Fruit fly (Drosophila melanogaster) whole organism, embryonic: ENCODE measurements around the gene RhoGDI.

Source experiments
- Asciz ChIP-seq: fragments of 200-800 bp; sonication (Bioruptor generic); optimal IDR thresholded peaks from 2 replicates; lab custom pipeline; 2017; ENCODE audit warnings: missing biosample characterization, mild to moderate bottlenecking, missing genetic modification characterization, missing genetic modification reagents
- CG10543 ChIP-seq: fragments of 200-800 bp; sonication (Bioruptor generic); optimal IDR thresholded peaks from 3 replicates; lab custom pipeline; 2017; ENCODE audit warnings: missing biosample characterization, mild to moderate bottlenecking, missing genetic modification characterization, moderate library complexity
- CG12236 ChIP-seq: fragments of 200-800 bp; sonication (Bioruptor generic); optimal IDR thresholded peaks from 2 replicates; lab custom pipeline; 2016; ENCODE audit warnings: missing biosample characterization, missing genetic modification characterization
- CG12769 ChIP-seq: fragments of 200-800 bp; sonication (Bioruptor generic); optimal IDR thresholded peaks from 2 replicates; lab custom pipeline; 2019; ENCODE audit warnings: missing biosample characterization, mild to moderate bottlenecking, missing genetic modification characterization, moderate library complexity
- CG13424 ChIP-seq: fragments of 200-800 bp; sonication (Bioruptor generic); optimal IDR thresholded peaks from 2 replicates; lab custom pipeline; 2019; ENCODE audit warnings: missing biosample characterization, mild to moderate bottlenecking, missing genetic modification characterization, moderate library complexity
- CG14667 ChIP-seq: fragments of 200-800 bp; sonication (Bioruptor generic); IDR thresholded peaks from 2 replicates; pipeline ENCODE4 v1.3.6; 2022; ENCODE audit warnings: missing biosample characterization, missing genetic modification characterization
- CG14860 ChIP-seq: fragments of 200-800 bp; sonication (Bioruptor generic); IDR thresholded peaks from 3 replicates; pipeline ENCODE4 v1.3.6; 2022; ENCODE audit warnings: missing biosample characterization, missing genetic modification characterization; ENCODE audit not compliant: partially characterized antibody
- CG15011 ChIP-seq: fragments of 200-800 bp; sonication (Bioruptor generic); optimal IDR thresholded peaks from 3 replicates; lab custom pipeline; 2018; ENCODE audit warnings: missing biosample characterization, mild to moderate bottlenecking, missing genetic modification characterization
- CG17385 ChIP-seq: fragments of 200-800 bp; sonication (Bioruptor generic); optimal IDR thresholded peaks from 3 replicates; lab custom pipeline; 2018; ENCODE audit warnings: missing biosample characterization, mild to moderate bottlenecking, missing genetic modification characterization
- CG18011 ChIP-seq: fragments of 200-800 bp; sonication (Bioruptor generic); optimal IDR thresholded peaks from 2 replicates; lab custom pipeline; 2017; ENCODE audit warnings: missing biosample characterization, missing genetic modification characterization, mild to moderate bottlenecking, moderate library complexity, missing genotype
- CG2129 ChIP-seq: fragments of 200-800 bp; sonication (Bioruptor generic); IDR thresholded peaks from 2 replicates; pipeline ENCODE4 v1.3.6; 2022; ENCODE audit warnings: missing biosample characterization, missing genetic modification characterization; ENCODE audit not compliant: partially characterized antibody
- CG3838 ChIP-seq: fragments of 200-800 bp; sonication (Bioruptor generic); optimal IDR thresholded peaks from 3 replicates; lab custom pipeline; 2016; ENCODE audit warnings: missing biosample characterization, missing genetic modification characterization
- CG3847 ChIP-seq: fragments of 200-800 bp; sonication (Bioruptor generic); IDR thresholded peaks from 2 replicates; pipeline ENCODE4 v1.3.6; 2022; ENCODE audit warnings: missing biosample characterization, missing genetic modification characterization
- CG4328 ChIP-seq: fragments of 200-800 bp; sonication (Bioruptor generic); optimal IDR thresholded peaks from 3 replicates; lab custom pipeline; 2017; ENCODE audit warnings: missing biosample characterization, missing genetic modification reagents, missing genetic modification characterization
- CG4424 ChIP-seq: fragments of 200-800 bp; sonication (Bioruptor generic); optimal IDR thresholded peaks from 3 replicates; lab custom pipeline; 2016; ENCODE audit warnings: missing biosample characterization, missing genetic modification characterization
- CG4820 ChIP-seq: fragments of 200-800 bp; sonication (Bioruptor generic); optimal IDR thresholded peaks from 3 replicates; lab custom pipeline; 2016; ENCODE audit warnings: missing biosample characterization, missing genetic modification characterization
- CG7372 ChIP-seq: fragments of 200-800 bp; sonication (Bioruptor generic); IDR thresholded peaks from 2 replicates; pipeline ENCODE4 v1.3.6; 2022; ENCODE audit warnings: missing biosample characterization, missing genetic modification characterization
- CG9437 ChIP-seq: fragments of 200-800 bp; sonication (Bioruptor generic); optimal IDR thresholded peaks from 2 replicates; lab custom pipeline; 2018; ENCODE audit warnings: missing biosample characterization, mild to moderate bottlenecking, missing genetic modification characterization
- Chrac-16 ChIP-seq: fragments of 200-800 bp; sonication (Bioruptor generic); optimal IDR thresholded peaks from 3 replicates; lab custom pipeline; 2016; ENCODE audit warnings: missing biosample characterization, missing genetic modification characterization
- Ets97D ChIP-seq: fragments of 200-800 bp; sonication (Bioruptor generic); optimal IDR thresholded peaks from 3 replicates; lab custom pipeline; 2016; ENCODE audit warnings: missing biosample characterization, missing genetic modification characterization
- Fer2 ChIP-seq: fragments of 200-800 bp; sonication (Bioruptor generic); optimal IDR thresholded peaks from 2 replicates; lab custom pipeline; 2018; ENCODE audit warnings: missing biosample characterization, mild to moderate bottlenecking, missing genetic modification characterization, moderate library complexity
- Hr39 ChIP-seq: fragments of >200 bp; optimal IDR thresholded peaks from 2 replicates; lab custom pipeline; 2017
- Lhr ChIP-seq: fragments of 200-800 bp; sonication (Bioruptor generic); optimal IDR thresholded peaks from 3 replicates; lab custom pipeline; 2017; ENCODE audit warnings: mild to moderate bottlenecking, missing biosample characterization, missing genetic modification reagents, missing genetic modification characterization
- Lpt ChIP-seq: fragments of >200 bp; optimal IDR thresholded peaks from 2 replicates; lab custom pipeline; 2018; ENCODE audit warnings: missing biosample characterization, missing genetic modification characterization
- Opbp ChIP-seq: fragments of 200-800 bp; sonication (Bioruptor generic); IDR thresholded peaks from 3 replicates; pipeline ENCODE4 v1.3.6; 2022; ENCODE audit warnings: missing biosample characterization, missing genetic modification characterization; ENCODE audit not compliant: partially characterized antibody
- Scr ChIP-seq: fragments of 200-800 bp; sonication (Bioruptor generic); IDR thresholded peaks from 2 replicates; pipeline ENCODE4 v1.3.6; 2022; ENCODE audit warnings: missing biosample characterization, missing genetic modification characterization; ENCODE audit not compliant: partially characterized antibody
- Sox100B ChIP-seq: fragments of 200-800 bp; sonication (Bioruptor generic); optimal IDR thresholded peaks from 3 replicates; lab custom pipeline; 2018; ENCODE audit warnings: missing biosample characterization, mild to moderate bottlenecking, missing genetic modification characterization
- Taf1 ChIP-seq: fragments of 200-800 bp; sonication (Bioruptor generic); IDR thresholded peaks from 2 replicates; pipeline ENCODE4 v1.3.6; 2022; ENCODE audit warnings: missing biosample characterization, missing genetic modification characterization
- Trl ChIP-seq, 3 experiments: fragments of >200 bp in 2 of 3; fragments of 200-800 bp in 1 of 3; sonication (Bioruptor generic) in 1 of 3; optimal IDR thresholded peaks; 2 replicates in 1 of 3; 3 replicates in 2 of 3; lab custom pipeline; 2016 to 2017; ENCODE audit warnings: missing biosample characterization in 1 of 3, missing genetic modification characterization in 1 of 3
- Vsx1 ChIP-seq: fragments of 200-800 bp; sonication (Bioruptor generic); optimal IDR thresholded peaks from 2 replicates; lab custom pipeline; 2017; ENCODE audit warnings: missing biosample characterization, mild to moderate bottlenecking, missing genetic modification characterization, missing genetic modification reagents
- abd-A ChIP-seq: fragments of 200-800 bp; sonication (Bioruptor generic); optimal IDR thresholded peaks from 3 replicates; lab custom pipeline; 2019; ENCODE audit warnings: missing biosample characterization, mild to moderate bottlenecking, missing genetic modification characterization, moderate library complexity
- ac ChIP-seq: fragments of 200-800 bp; sonication (Bioruptor generic); optimal IDR thresholded peaks from 3 replicates; lab custom pipeline; 2017; ENCODE audit warnings: missing biosample characterization, mild to moderate bottlenecking, missing genetic modification characterization
- bbx ChIP-seq: fragments of 200-800 bp; sonication (Bioruptor generic); IDR thresholded peaks from 2 replicates; pipeline ENCODE4 v1.3.6; 2022; ENCODE audit warnings: missing biosample characterization, missing genetic modification characterization; ENCODE audit not compliant: partially characterized antibody
- bsh ChIP-seq, 2 experiments: fragments of 200-800 bp; sonication (Bioruptor generic); optimal IDR thresholded peaks; 2 replicates each; lab custom pipeline; 2017 to 2018; ENCODE audit warnings: mild to moderate bottlenecking in 2 of 2, missing biosample characterization in 2 of 2, missing genetic modification characterization in 2 of 2, moderate library complexity in 1 of 2
- cas ChIP-seq: fragments of 200-800 bp; sonication (Bioruptor generic); IDR thresholded peaks from 2 replicates; pipeline ENCODE4 v1.3.6; 2022; ENCODE audit warnings: missing biosample characterization, missing genetic modification characterization
- chif ChIP-seq, 2 experiments: fragments of 200-800 bp; sonication (Bioruptor generic); optimal IDR thresholded peaks; 3 replicates each; lab custom pipeline; 2016; ENCODE audit warnings: missing biosample characterization in 2 of 2, missing genetic modification characterization in 2 of 2
- cwo ChIP-seq: fragments of 200-800 bp; sonication (Bioruptor generic); optimal IDR thresholded peaks from 3 replicates; lab custom pipeline; 2017; ENCODE audit warnings: missing biosample characterization, missing genetic modification characterization, mild to moderate bottlenecking, moderate library complexity, missing genetic modification reagents
- emc ChIP-seq: fragments of 200-800 bp; sonication (Bioruptor generic); optimal IDR thresholded peaks from 2 replicates; lab custom pipeline; 2016; ENCODE audit warnings: missing biosample characterization, missing genetic modification characterization
- eve ChIP-seq, 2 experiments: fragments of >200 bp; optimal IDR thresholded peaks; 2 replicates each; lab custom pipeline; 2017; ENCODE audit warnings: missing biosample characterization in 2 of 2, missing genetic modification characterization in 2 of 2
- insv ChIP-seq, 2 experiments: fragments of 200-800 bp; sonication (Bioruptor generic); optimal IDR thresholded peaks; 3 replicates each; lab custom pipeline; 2016 to 2018; ENCODE audit warnings: missing biosample characterization in 2 of 2, missing genetic modification characterization in 2 of 2
- kni ChIP-seq: fragments of 200-800 bp; sonication (Bioruptor generic); optimal IDR thresholded peaks from 3 replicates; lab custom pipeline; 2017; ENCODE audit warnings: mild to moderate bottlenecking, missing biosample characterization, missing genetic modification reagents, missing genetic modification characterization
- org-1 ChIP-seq: fragments of 200-800 bp; sonication (Bioruptor generic); optimal IDR thresholded peaks from 2 replicates; lab custom pipeline; 2017; ENCODE audit warnings: missing biosample characterization, missing genetic modification characterization
- peb ChIP-seq: fragments of 200-800 bp; sonication (Bioruptor generic); IDR thresholded peaks from 2 replicates; pipeline ENCODE4 v1.3.6; 2022; ENCODE audit warnings: missing biosample characterization, missing genetic modification characterization
- pros ChIP-seq: fragments of 200-800 bp; sonication (Bioruptor generic); optimal IDR thresholded peaks from 3 replicates; lab custom pipeline; 2019; ENCODE audit warnings: missing biosample characterization, mild to moderate bottlenecking, missing genetic modification characterization, moderate library complexity
- salm ChIP-seq: fragments of 200-800 bp; sonication (Bioruptor generic); optimal IDR thresholded peaks from 2 replicates; lab custom pipeline; 2018; ENCODE audit warnings: missing biosample characterization, mild to moderate bottlenecking, missing genetic modification characterization
- seq ChIP-seq: fragments of 200-800 bp; sonication (Bioruptor generic); IDR thresholded peaks from 2 replicates; pipeline ENCODE4 v1.3.6; 2022; ENCODE audit warnings: missing biosample characterization, missing genetic modification characterization
- sqz ChIP-seq: fragments of 200-800 bp; sonication (Bioruptor generic); optimal IDR thresholded peaks from 3 replicates; lab custom pipeline; 2018; ENCODE audit warnings: missing biosample characterization, mild to moderate bottlenecking, missing genetic modification characterization
- yki ChIP-seq: fragments of >200 bp; optimal IDR thresholded peaks from 3 replicates; lab custom pipeline; 2018

The RhoGDI gene

DNA sequence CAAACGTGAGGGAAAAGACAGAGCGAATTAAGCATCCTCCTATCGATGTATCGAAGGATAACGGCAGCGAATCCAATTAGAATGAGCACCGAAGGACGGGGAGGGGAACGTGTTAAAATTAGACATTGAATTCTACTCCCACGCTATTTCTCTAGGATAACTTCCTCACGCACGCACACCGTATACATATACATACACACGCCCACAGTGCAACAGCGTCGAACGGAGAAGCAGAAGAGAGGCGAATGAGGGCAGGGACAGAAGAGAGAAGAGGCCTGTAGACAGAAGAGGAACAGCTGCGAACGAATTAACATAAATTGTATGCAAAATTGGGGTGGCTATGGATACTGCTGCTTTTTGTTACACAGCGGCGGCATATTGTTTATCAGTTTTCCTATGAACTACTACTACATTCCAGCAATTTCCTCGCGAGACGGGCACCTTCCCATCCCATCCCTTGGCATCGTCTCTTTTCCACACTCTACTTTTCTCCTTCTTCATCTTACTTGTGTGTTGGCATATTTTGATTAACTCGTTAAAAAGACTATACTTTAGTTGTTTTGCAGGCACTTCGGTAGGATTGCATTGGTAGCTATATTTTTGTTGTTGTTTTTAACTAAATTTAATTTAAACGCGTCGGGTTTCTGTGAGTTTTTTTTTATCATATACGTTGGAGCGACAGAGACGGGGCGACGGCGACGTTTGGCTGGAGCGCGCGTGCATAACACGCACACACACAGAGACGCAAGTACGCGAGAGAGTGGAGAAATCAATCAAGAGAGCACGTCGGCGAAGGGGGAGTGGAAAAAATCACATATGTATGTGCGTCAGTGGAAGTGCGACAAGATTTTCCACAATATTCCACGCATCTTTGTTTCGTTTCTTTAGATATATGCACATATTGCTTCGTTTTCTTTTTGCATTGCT is 20.1 kb upstream of the RhoGDI start (continued):
- TF ChIP-seq CG15011 (GFP tag; lab: Kevin White, UChicago) (no peak), salm (tag; lab: Kevin White, UChicago) (no peak), cas (no peak), CG14860 (GFP tag; lab: Robert Waterston, UW) (no peak), CG4424 (GFP tag; lab: Kevin White, UChicago) (no peak), kni (GFP tag; lab: Kevin White, UChicago) (peak; percentile 9), CG12769 (tag; lab: Kevin White, UChicago) (peak; percentile 55), yki (lab: Kevin White, UChicago) (peak; percentile 26), insv (GFP tag; optimal IDR thresholded peaks at IDR 0.05; lab: Kevin White, UChicago) (peak in 1 of 2 experiments; percentile 91), Trl (optimal IDR thresholded peaks at IDR 0.05; lab: Kevin White, UChicago) (peak; percentile 78 to 79), Trl (GFP tag; optimal IDR thresholded peaks at IDR 0.05; lab: Kevin White, UChicago) (peak; percentile 15), abd-A (peak; percentile 1), sqz (GFP tag; lab: Kevin White, UChicago) (peak; percentile 84), Vsx1 (GFP tag; lab: Kevin White, UChicago) (no peak), Chrac-16 (GFP tag; lab: Kevin White, UChicago) (no peak), Taf1 (GFP tag; lab: Robert Waterston, UW) (no peak), cwo (GFP tag; lab: Kevin White, UChicago) (peak; percentile 16), CG3847 (GFP tag; lab: Robert Waterston, UW) (no peak), CG4820 (no peak), Lpt (no peak), bsh (GFP tag; optimal IDR thresholded peaks at IDR 0.05; lab: Kevin White, UChicago) (no peak), CG3838 (GFP tag; lab: Kevin White, UChicago) (no peak), eve (GFP tag; optimal IDR thresholded peaks at IDR 0.05; lab: Kevin White, UChicago) (no peak), CG17385 (GFP tag; lab: Kevin White, UChicago) (peak; percentile 14), Lhr (GFP tag; lab: Kevin White, UChicago) (no peak), ac (GFP tag; lab: Kevin White, UChicago) (no peak), CG4328 (no peak), Asciz (peak; percentile 8), Sox100B (GFP tag; lab: Kevin White, UChicago) (no peak), org-1 (GFP tag; lab: Kevin White, UChicago) (no peak), CG2129 (GFP tag; lab: Robert Waterston, UW) (no peak), seq (no peak), CG13424 (tag; lab: Kevin White, UChicago) (no peak), CG12236 (GFP tag; lab: Kevin White, UChicago) (no peak), emc (GFP tag; lab: Kevin White, UChicago) (no peak), Ets97D (GFP tag; lab: Kevin White, UChicago) (no peak), Fer2 (no peak), Scr (GFP tag; lab: Robert Waterston, UW) (peak; percentile 35), CG10543 (GFP tag; lab: Kevin White, UChicago) (peak; percentile 12), pros (GFP tag; lab: Kevin White, UChicago) (peak; percentile 55), CG9437 (GFP tag; lab: Kevin White, UChicago) (no peak), CG14667 (no peak), CG18011 (GFP tag; lab: Kevin White, UChicago) (no peak), peb (no peak), chif (GFP tag; optimal IDR thresholded peaks at IDR 0.05; lab: Kevin White, UChicago) (no peak), CG7372 (GFP tag; lab: Robert Waterston, UW) (no peak), Opbp (GFP tag; lab: Robert Waterston, UW) (no peak), bbx (0 out of 2 replicates have a peak, but pooled peaks have one; percentile 34), Hr39 (no peak)
